Fruit fly (Drosophila melanogaster): ENCODE measurements around the gene CG12171.

DNA sequence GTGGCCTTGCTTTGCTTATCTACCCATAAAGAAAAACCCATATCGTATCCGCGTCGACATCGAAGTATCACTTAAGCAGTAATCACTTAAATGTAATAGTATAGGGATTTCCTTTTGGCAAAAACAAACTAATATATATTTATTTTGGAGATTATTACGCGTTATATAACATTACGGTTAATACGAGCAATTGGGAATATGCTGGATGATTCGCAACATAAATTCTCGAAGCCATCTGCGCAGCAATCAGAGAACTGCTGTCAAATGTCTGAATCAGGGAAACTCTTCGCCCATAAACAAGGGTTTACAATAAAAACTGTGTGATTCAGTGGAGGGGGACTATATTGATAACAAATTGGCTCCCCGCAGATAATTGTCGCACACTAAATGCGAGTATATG lies 22.8 kb upstream of the CG12171 start:
- TF ChIP-seq lz (GFP tag; optimal IDR thresholded peaks at IDR 0.05): no peak
- no peak for TF ChIP-seq Hr4 (GFP tag; optimal IDR thresholded peaks at IDR 0.05)

Data from whole organism, prepupa.